Fruit fly (Drosophila melanogaster): ENCODE data around the gene fan.

dm6 chr3L:8080790-8081189 lies 28.1 kb upstream of the fan start:
- TF ChIP-seq CG8478 (optimal IDR thresholded peaks at IDR 0.05): no peak
- no peak for TF ChIP-seq CTCF (optimal IDR thresholded peaks at IDR 0.05)
